Worm (Caenorhabditis elegans) whole organism, mixed stage, embryonic: Measurements from ENCODE around the gene mtpn-1.

Source experiments
- M03D4.4 ChIP-seq: sonication (generic microtip); optimal IDR thresholded peaks from 2 replicates; lab custom pipeline; 2017; ENCODE audit warnings: mild to moderate bottlenecking, missing genetic modification characterization, missing compliant biosample characterization
- bed-3 ChIP-seq: fragments of 200-800 bp; sonication (Bioruptor generic); optimal IDR thresholded peaks from 3 replicates; lab custom pipeline; 2018; ENCODE audit warnings: mild to moderate bottlenecking, missing genetic modification characterization, moderate library complexity, missing compliant biosample characterization
- blmp-1 ChIP-seq: fragments of 150-350 bp; optimal IDR thresholded peaks from 2 replicates; lab custom pipeline; 2014; ENCODE audit warnings: missing biosample characterization, missing genetic modification characterization
- ceh-39 ChIP-seq: fragments of 150-350 bp; optimal IDR thresholded peaks from 2 replicates; lab custom pipeline; 2014; ENCODE audit warnings: missing biosample characterization, missing genetic modification characterization
- ceh-83 ChIP-seq: fragments of 200-800 bp; sonication (Bioruptor generic); optimal IDR thresholded peaks from 2 replicates; lab custom pipeline; 2018; ENCODE audit warnings: mild to moderate bottlenecking, missing genetic modification characterization, missing compliant biosample characterization
- ces-1 ChIP-seq: fragments of 150-350 bp; optimal IDR thresholded peaks from 2 replicates; lab custom pipeline; 2014; ENCODE audit warnings: missing biosample characterization, missing genetic modification reagents, missing genetic modification characterization
- cnd-1 ChIP-seq: fragments of 200-800 bp; sonication (Bioruptor generic); optimal IDR thresholded peaks from 2 replicates; lab custom pipeline; 2018; ENCODE audit warnings: mild to moderate bottlenecking, missing genetic modification characterization, missing compliant biosample characterization
- drap-1 ChIP-seq: fragments of 200-800 bp; sonication (Bioruptor generic); optimal IDR thresholded peaks from 3 replicates; lab custom pipeline; 2018; ENCODE audit warnings: mild to moderate bottlenecking, missing genetic modification characterization, missing compliant biosample characterization
- elt-1 ChIP-seq: sonication (generic microtip); optimal IDR thresholded peaks from 2 replicates; lab custom pipeline; 2017; ENCODE audit warnings: missing genetic modification characterization, mild to moderate bottlenecking, missing compliant biosample characterization, antibody characterized with exemption, moderate library complexity, borderline replicate concordance; ENCODE audit not compliant: insufficient read depth
- flh-1 ChIP-seq: fragments of 200-800 bp; sonication (Bioruptor generic); optimal IDR thresholded peaks from 2 replicates; lab custom pipeline; 2018; ENCODE audit warnings: mild to moderate bottlenecking, missing genetic modification characterization, moderate library complexity, missing compliant biosample characterization
- ham-2 ChIP-seq: fragments of 200-800 bp; sonication (Bioruptor generic); optimal IDR thresholded peaks from 2 replicates; lab custom pipeline; 2018; ENCODE audit warnings: mild to moderate bottlenecking, missing genetic modification characterization, missing compliant biosample characterization
- hlh-1 ChIP-seq: fragments of 150-350 bp; optimal IDR thresholded peaks from 2 replicates; lab custom pipeline; 2014; ENCODE audit warnings: missing biosample characterization, missing genetic modification reagents, missing genetic modification characterization
- lin-13 ChIP-seq: fragments of 150-350 bp; optimal IDR thresholded peaks from 2 replicates; lab custom pipeline; 2014; ENCODE audit warnings: missing biosample characterization, missing genetic modification characterization
- lin-32 ChIP-seq: fragments of 200-800 bp; sonication (Bioruptor generic); optimal IDR thresholded peaks from 2 replicates; lab custom pipeline; 2018; ENCODE audit warnings: mild to moderate bottlenecking, missing genetic modification characterization, missing compliant biosample characterization
- lsy-2 ChIP-seq: fragments of 150-350 bp; optimal IDR thresholded peaks from 2 replicates; lab custom pipeline; 2014; ENCODE audit warnings: missing biosample characterization, missing genetic modification characterization
- mab-5 ChIP-seq: fragments of 150-350 bp; optimal IDR thresholded peaks from 2 replicates; lab custom pipeline; 2014; ENCODE audit warnings: missing biosample characterization, missing genetic modification characterization
- mep-1 ChIP-seq: fragments of 150-350 bp; optimal IDR thresholded peaks from 2 replicates; lab custom pipeline; 2017; ENCODE audit warnings: missing biosample characterization, missing genetic modification reagents, missing genetic modification characterization, inconsistent platforms
- mls-2 ChIP-seq: sonication (generic microtip); optimal IDR thresholded peaks from 2 replicates; lab custom pipeline; 2016; ENCODE audit warnings: mild to moderate bottlenecking, missing genetic modification characterization, moderate library complexity, missing compliant biosample characterization
- nhr-12 ChIP-seq: fragments of 150-350 bp; optimal IDR thresholded peaks from 2 replicates; lab custom pipeline; 2014; ENCODE audit warnings: missing biosample characterization, missing genetic modification characterization
- nhr-2 ChIP-seq: fragments of 150-350 bp; optimal IDR thresholded peaks from 2 replicates; lab custom pipeline; 2014; ENCODE audit warnings: missing biosample characterization, missing genetic modification characterization
- nhr-237 ChIP-seq: fragments of 150-350 bp; optimal IDR thresholded peaks from 2 replicates; lab custom pipeline; 2014; ENCODE audit warnings: missing biosample characterization, missing genetic modification characterization
- nhr-28 ChIP-seq: fragments of 150-350 bp; optimal IDR thresholded peaks from 2 replicates; lab custom pipeline; 2014; ENCODE audit warnings: missing biosample characterization, missing genetic modification characterization
- nhr-76 ChIP-seq: sonication (generic microtip); optimal IDR thresholded peaks from 2 replicates; lab custom pipeline; 2017; ENCODE audit warnings: missing biosample characterization, missing genetic modification characterization
- sem-2 ChIP-seq: fragments of 200-800 bp; sonication (Bioruptor generic); optimal IDR thresholded peaks from 2 replicates; lab custom pipeline; 2018; ENCODE audit warnings: mild to moderate bottlenecking, missing genetic modification characterization, missing compliant biosample characterization
- snpc-4 ChIP-seq: fragments of 150-350 bp; optimal IDR thresholded peaks from 2 replicates; lab custom pipeline; 2014; ENCODE audit warnings: missing biosample characterization, missing genetic modification characterization
- sptf-1 ChIP-seq: sonication (generic microtip); optimal IDR thresholded peaks from 2 replicates; lab custom pipeline; 2017; ENCODE audit warnings: mild to moderate bottlenecking, missing genetic modification characterization, moderate library complexity, missing compliant biosample characterization
- tbx-8 ChIP-seq: fragments of 200-800 bp; sonication (Bioruptor generic); optimal IDR thresholded peaks from 2 replicates; lab custom pipeline; 2018; ENCODE audit warnings: mild to moderate bottlenecking, missing genetic modification characterization, moderate library complexity, missing compliant biosample characterization
- unc-39 ChIP-seq: fragments of 150-350 bp; optimal IDR thresholded peaks from 2 replicates; lab custom pipeline; 2014; ENCODE audit warnings: missing biosample characterization, missing genetic modification characterization
- unc-62 ChIP-seq: fragments of 150-350 bp; optimal IDR thresholded peaks from 2 replicates; lab custom pipeline; 2014; ENCODE audit warnings: missing biosample characterization, missing genetic modification reagents, missing genetic modification characterization
- ztf-11 ChIP-seq: fragments of 150-350 bp; optimal IDR thresholded peaks from 2 replicates; lab custom pipeline; 2014; ENCODE audit warnings: missing biosample characterization, missing genetic modification characterization

The mtpn-1 gene

DNA sequence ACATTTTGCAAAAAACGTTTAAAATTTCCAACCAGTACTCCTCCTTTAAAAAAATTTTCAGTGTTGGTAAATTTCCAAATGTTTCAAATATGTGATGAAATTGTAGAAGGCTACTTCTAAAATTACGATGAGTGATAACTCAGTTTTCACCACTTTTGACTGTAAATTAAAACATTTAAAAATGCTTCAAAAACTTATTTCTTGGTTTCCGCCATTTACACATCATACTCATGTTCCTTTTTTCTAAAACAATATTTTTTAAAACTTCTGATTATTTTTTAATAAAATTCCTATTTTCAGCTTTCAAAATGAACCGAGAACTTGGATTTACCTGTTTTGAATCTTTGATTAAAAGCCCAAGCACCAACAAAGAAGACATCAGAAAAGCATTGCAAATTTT is 3.5 kb upstream of the mtpn-1 start, which contains the start of gene C43H6.4:
Gene C43H6.4 (plus strand): TSS at position 301 of the 400 bp plus-strand sequence.
- TF ChIP-seq hlh-1 (tag; lab: Kevin White, UChicago): no peak
- no peak for TF ChIP-seq flh-1 (GFP tag; lab: Kevin White, UChicago)
- no peak for TF ChIP-seq ztf-11 (tag; lab: Kevin White, UChicago)
- TF ChIP-seq unc-39 (tag; lab: Kevin White, UChicago): no peak
- TF ChIP-seq nhr-2 (tag; lab: Kevin White, UChicago): no peak
- TF ChIP-seq blmp-1: no peak
- no peak for TF ChIP-seq mab-5 (tag; lab: Kevin White, UChicago)
- no peak for TF ChIP-seq drap-1 (GFP tag; lab: Kevin White, UChicago)
- no peak for TF ChIP-seq M03D4.4
- no peak for TF ChIP-seq ceh-39 (tag; lab: Kevin White, UChicago)
- TF ChIP-seq ham-2 (GFP tag; lab: Kevin White, UChicago): no peak
- TF ChIP-seq nhr-12 (tag; lab: Kevin White, UChicago): no peak
- no peak for TF ChIP-seq elt-1 (tag; lab: Kevin White, UChicago)
- no peak for TF ChIP-seq mep-1 (tag; lab: Kevin White, UChicago)
- TF ChIP-seq nhr-76 (tag; lab: Kevin White, UChicago): no peak
- no peak for TF ChIP-seq lin-13 (tag; lab: Kevin White, UChicago)
- TF ChIP-seq mls-2: no peak
- no peak for TF ChIP-seq ceh-83 (GFP tag; lab: Kevin White, UChicago)

ce11 chrX:2409243-2409741 is 2.0 kb downstream of the mtpn-1 start, which contains the start of the genes C43H6.12 and trpp-12:
Gene C43H6.12 (plus strand): TSS chrX:2409607.
Gene trpp-12 (plus strand): TSS chrX:2409691.
- TF ChIP-seq lin-13 (tag; lab: Kevin White, UChicago) (no peak), tbx-8 (no peak), sptf-1 (tag; lab: Kevin White, UChicago) (no peak), hlh-1 (tag; lab: Kevin White, UChicago) (no peak), unc-62 (GFP tag; lab: Kevin White, UChicago) (no peak)

- TF ChIP-seq nhr-237 (tag; lab: Kevin White, UChicago) (no peak), sem-2 (GFP tag; lab: Kevin White, UChicago) (no peak), cnd-1 (tag; lab: Kevin White, UChicago) (no peak), sptf-1 (tag; lab: Kevin White, UChicago) (no peak), nhr-76 (tag; lab: Kevin White, UChicago) (no peak), blmp-1 (no peak), lsy-2 (tag; lab: Kevin White, UChicago) (no peak)
Observed at ce11 chrX:2410978-2411377, 3.7 kb downstream of the mtpn-1 start.

ce11 chrX:2413277-2413676 is 6.0 kb downstream of the mtpn-1 start, which contains the start of gene hlh-15:
Gene hlh-15 (minus strand): TSS chrX:2413377.
- TF ChIP-seq mls-2 (no peak), nhr-28 (tag; lab: Kevin White, UChicago) (no peak), ceh-39 (tag; lab: Kevin White, UChicago) (no peak), ham-2 (GFP tag; lab: Kevin White, UChicago) (no peak), elt-1 (tag; lab: Kevin White, UChicago) (no peak), lin-32 (GFP tag; lab: Kevin White, UChicago) (no peak)

- TF ChIP-seq unc-39 (tag; lab: Kevin White, UChicago): no peak
- no peak for TF ChIP-seq lin-13 (tag; lab: Kevin White, UChicago)
- no peak for TF ChIP-seq nhr-12 (tag; lab: Kevin White, UChicago)
- TF ChIP-seq snpc-4: no peak
- TF ChIP-seq bed-3 (GFP tag; lab: Kevin White, UChicago): no peak
- no peak for TF ChIP-seq mep-1 (tag; lab: Kevin White, UChicago)
- no peak for TF ChIP-seq nhr-28 (tag; lab: Kevin White, UChicago)
- TF ChIP-seq ces-1 (GFP tag; lab: Kevin White, UChicago): no peak
Observed at ce11 chrX:2419777-2420176, 12.5 kb downstream of the mtpn-1 start, which contains the start of gene glr-7. Gene glr-7 (minus strand): TSS chrX:2419877.
